Fruit fly (Drosophila melanogaster) whole organism, embryonic: Measurements from ENCODE around the gene CG9643.

Experiments
- CG18011 ChIP-seq: fragments of 200-800 bp; sonication (Bioruptor generic); optimal IDR thresholded peaks from 2 replicates; lab custom pipeline; 2017; ENCODE audit warnings: missing biosample characterization, missing genetic modification characterization, mild to moderate bottlenecking, moderate library complexity, missing genotype
- CG31365 ChIP-seq: fragments of 200-800 bp; sonication (Bioruptor generic); optimal IDR thresholded peaks from 2 replicates; lab custom pipeline; 2018; ENCODE audit warnings: missing biosample characterization, mild to moderate bottlenecking, missing genetic modification characterization
- CG33557 ChIP-seq: fragments of 200-800 bp; sonication (Bioruptor generic); optimal IDR thresholded peaks from 2 replicates; lab custom pipeline; 2019; ENCODE audit warnings: missing biosample characterization, mild to moderate bottlenecking, missing genetic modification characterization, moderate library complexity
- CG3726 ChIP-seq: fragments of 200-800 bp; sonication (Bioruptor generic); IDR thresholded peaks from 3 replicates; pipeline ENCODE4, ENCODE4 v1.3.6; 2022; ENCODE audit warnings: missing biosample characterization, missing genetic modification characterization
- CG7839 ChIP-seq: fragments of 200-800 bp; sonication (Bioruptor generic); optimal IDR thresholded peaks from 3 replicates; lab custom pipeline; 2018; ENCODE audit warnings: missing biosample characterization, mild to moderate bottlenecking, missing genetic modification characterization, moderate library complexity
- D19A ChIP-seq: fragments of 200-800 bp; optimal IDR thresholded peaks from 3 replicates; lab custom pipeline; 2019; ENCODE audit warnings: missing biosample characterization, mild to moderate bottlenecking, missing genetic modification characterization, moderate library complexity
- Drgx ChIP-seq: fragments of 200-800 bp; sonication (Bioruptor generic); IDR thresholded peaks from 2 replicates; pipeline ENCODE4 v1.3.6; 2022; ENCODE audit warnings: missing biosample characterization, missing genetic modification characterization
- HLH54F ChIP-seq: fragments of 200-800 bp; sonication (Bioruptor generic); optimal IDR thresholded peaks from 3 replicates; lab custom pipeline; 2016; ENCODE audit warnings: missing biosample characterization, missing genetic modification characterization
- YL-1 ChIP-seq: fragments of 200-800 bp; sonication (Bioruptor generic); optimal IDR thresholded peaks from 3 replicates; lab custom pipeline; 2017; ENCODE audit warnings: missing biosample characterization, mild to moderate bottlenecking, missing genetic modification characterization
- esg ChIP-seq: fragments of 200-800 bp; sonication (Bioruptor generic); conservative IDR thresholded peaks from 2 replicates; pipeline ENCODE4 v1.3.6; 2022; ENCODE audit warnings: missing biosample characterization, missing genetic modification characterization
- yki ChIP-seq: fragments of >200 bp; optimal IDR thresholded peaks from 3 replicates; lab custom pipeline; 2018

dm6 chr2L:2999609-3000008 lies 20.5 kb upstream of the CG9643 start:
- TF ChIP-seq CG33557 (GFP tag; lab: Kevin White, UChicago) (no peak), esg (GFP tag; lab: Robert Waterston, UW) (no peak), CG7839 (tag; lab: Kevin White, UChicago) (no peak), YL-1 (GFP tag; lab: Kevin White, UChicago) (peak; percentile 3), D19A (tag; lab: Kevin White, UChicago) (no peak), CG3726 (GFP tag; lab: Robert Waterston, UW) (no peak), HLH54F (GFP tag; lab: Kevin White, UChicago) (no peak), CG18011 (GFP tag; lab: Kevin White, UChicago) (no peak), yki (lab: Kevin White, UChicago) (no peak), Drgx (GFP tag; lab: Robert Waterston, UW) (no peak), CG31365 (tag; lab: Kevin White, UChicago) (no peak)
